Worm (Caenorhabditis elegans) whole organism, young adult: ENCODE results near the gene vhp-1.

Experiments used
- F37B4.10 ChIP-seq: fragments of 200-800 bp; sonication (Bioruptor generic); IDR thresholded peaks from 2 replicates; pipeline ENCODE4 v1.3.6; 2022; ENCODE audit warnings: missing genetic modification characterization, missing compliant biosample characterization
- F52B5.7 ChIP-seq: sonication (generic microtip); optimal IDR thresholded peaks from 2 replicates; lab custom pipeline; 2016; ENCODE audit warnings: mild to moderate bottlenecking, missing genetic modification characterization, missing compliant biosample characterization
- Y67H2A.10 ChIP-seq: fragments of 200-800 bp; sonication (Bioruptor generic); conservative IDR thresholded peaks from 2 replicates; pipeline ENCODE4 v1.3.6; 2022; ENCODE audit warnings: missing genetic modification reagents, missing genetic modification characterization, missing compliant biosample characterization
- attf-6 ChIP-seq: fragments of 200-800 bp; sonication (Bioruptor generic); IDR thresholded peaks from 2 replicates; pipeline ENCODE4 v1.3.6; 2022; ENCODE audit warnings: missing genetic modification reagents, missing genetic modification characterization, missing compliant biosample characterization
- cebp-2 ChIP-seq: fragments of 200-800 bp; sonication (Bioruptor generic); IDR thresholded peaks from 2 replicates; pipeline ENCODE4 v1.3.6; 2022; ENCODE audit warnings: missing genetic modification characterization, missing compliant biosample characterization
- dpl-1 ChIP-seq: fragments of 150-350 bp; optimal IDR thresholded peaks from 2 replicates; lab custom pipeline; 2014; ENCODE audit warnings: missing biosample characterization, missing genetic modification reagents, missing genetic modification characterization
- egrh-3 ChIP-seq: fragments of 200-800 bp; sonication (Bioruptor generic); IDR thresholded peaks from 2 replicates; pipeline ENCODE4 v1.3.6; 2022; ENCODE audit warnings: missing genetic modification reagents, missing genetic modification characterization, missing compliant biosample characterization
- ekl-4 ChIP-seq: fragments of 200-800 bp; sonication (Bioruptor generic); IDR thresholded peaks from 2 replicates; pipeline ENCODE4 v1.3.6; 2022; ENCODE audit warnings: missing genetic modification reagents, missing genetic modification characterization, missing compliant biosample characterization
- ets-4 ChIP-seq: fragments of 200-800 bp; sonication (Bioruptor generic); optimal IDR thresholded peaks from 2 replicates; lab custom pipeline; 2018; ENCODE audit warnings: mild to moderate bottlenecking, missing genetic modification characterization, missing compliant biosample characterization
- hlh-26 ChIP-seq: fragments of 200-800 bp; sonication (Bioruptor generic); conservative IDR thresholded peaks from 2 replicates; pipeline ENCODE4 v1.3.6; 2022; ENCODE audit warnings: missing genetic modification reagents, missing genetic modification characterization, missing compliant biosample characterization
- snpc-4 ChIP-seq, 5 experiments: fragments of 150-350 bp in 1 of 5; sonication (generic microtip) in 4 of 5; optimal IDR thresholded peaks; 2 replicates each; lab custom pipeline; 2014 to 2018; ENCODE audit warnings: missing genetic modification characterization in 5 of 5, missing biosample characterization in 3 of 5, antibody characterized with exemption in 2 of 5, mild to moderate bottlenecking in 2 of 5, missing compliant biosample characterization in 2 of 5, missing genotype in 2 of 5, moderate library complexity in 2 of 5, missing genetic modification reagents in 1 of 5
- unc-130 ChIP-seq: sonication (generic microtip); optimal IDR thresholded peaks from 2 replicates; lab custom pipeline; 2016; ENCODE audit warnings: missing genetic modification reagents, missing genetic modification characterization, missing compliant biosample characterization
- zim-3 ChIP-seq: sonication (generic microtip); optimal IDR thresholded peaks from 2 replicates; lab custom pipeline; 2017; ENCODE audit warnings: mild to moderate bottlenecking, missing genetic modification characterization, moderate library complexity, missing compliant biosample characterization

ce11 chrII:5321718-5322286 is 1.3 kb upstream of the vhp-1 start:
- TF ChIP-seq snpc-4 (GFP tag; optimal IDR thresholded peaks at IDR 0.05; lab: Kevin White, UChicago) (no peak), snpc-4 (tag; optimal IDR thresholded peaks at IDR 0.05; lab: Kevin White, UChicago) (no peak), zim-3 (no peak), F52B5.7 (tag; lab: Kevin White, UChicago) (no peak), attf-6 (no peak), Y67H2A.10 (no peak), dpl-1 (GFP tag; lab: Kevin White, UChicago) (no peak), ekl-4 (no peak), cebp-2 (GFP tag; lab: Robert Waterston, UW) (no peak), egrh-3 (GFP tag; lab: Robert Waterston, UW) (peak; percentile 94), hlh-26 (GFP tag; lab: Robert Waterston, UW) (no peak), ets-4 (GFP tag; lab: Kevin White, UChicago) (no peak), F37B4.10 (no peak), unc-130 (no peak)
